Worm (Caenorhabditis elegans) whole organism, L2 larva: ENCODE measurements around the gene F44F4.15.
A peak's percentile ranks its signal among the peaks of the same experiment; 100 is the strongest.
"Not testable (repeated sequence)": the region's sequence is repeated elsewhere in the genome, so short reads cannot be mapped to it uniquely, and the experiment has no call there.

Experiments
- F13H6.1 ChIP-seq: sonication (generic microtip); optimal IDR thresholded peaks from 2 replicates; lab custom pipeline; 2016; ENCODE audit warnings: missing genetic modification characterization, missing compliant biosample characterization
- R02D3.7 ChIP-seq: fragments of 150-350 bp; optimal IDR thresholded peaks from 2 replicates; lab custom pipeline; 2014; ENCODE audit warnings: missing biosample characterization, missing genetic modification characterization
- Y55F3AM.14 ChIP-seq: fragments of 200-800 bp; sonication (Bioruptor generic); optimal IDR thresholded peaks from 2 replicates; lab custom pipeline; 2018; ENCODE audit warnings: mild to moderate bottlenecking, missing genetic modification characterization, missing compliant biosample characterization
- ZK546.5 ChIP-seq: sonication (generic microtip); optimal IDR thresholded peaks from 2 replicates; lab custom pipeline; 2017; ENCODE audit warnings: missing biosample characterization, missing genetic modification characterization
- aly-2 ChIP-seq: fragments of 150-350 bp; optimal IDR thresholded peaks from 2 replicates; lab custom pipeline; 2014; ENCODE audit warnings: missing biosample characterization, missing genetic modification characterization
- ama-1 ChIP-seq: fragments of 150-350 bp; optimal IDR thresholded peaks from 2 replicates; lab custom pipeline; 2018; ENCODE audit warnings: inconsistent platforms
- blmp-1 ChIP-seq: sonication (generic microtip); optimal IDR thresholded peaks from 2 replicates; lab custom pipeline; 2017; ENCODE audit warnings: missing genetic modification characterization, mild to moderate bottlenecking, missing compliant biosample characterization, antibody characterized with exemption, moderate library complexity; ENCODE audit not compliant: insufficient read depth
- ceh-82 ChIP-seq: fragments of 150-350 bp; optimal IDR thresholded peaks from 2 replicates; lab custom pipeline; 2014; ENCODE audit warnings: missing biosample characterization, missing genetic modification characterization
- elt-1 ChIP-seq: fragments of 150-350 bp; optimal IDR thresholded peaks from 2 replicates; lab custom pipeline; 2014; ENCODE audit warnings: missing biosample characterization, missing genetic modification characterization
- elt-3 ChIP-seq: sonication (generic microtip); optimal IDR thresholded peaks from 2 replicates; lab custom pipeline; 2017; ENCODE audit warnings: missing biosample characterization, missing genetic modification characterization
- fos-1 ChIP-seq: fragments of 150-350 bp; optimal IDR thresholded peaks from 2 replicates; lab custom pipeline; 2014; ENCODE audit warnings: missing biosample characterization, missing genetic modification characterization
- gmeb-1 ChIP-seq: fragments of 150-350 bp; optimal IDR thresholded peaks from 2 replicates; lab custom pipeline; 2014; ENCODE audit warnings: missing biosample characterization, missing genetic modification characterization
- lin-11 ChIP-seq: fragments of 150-350 bp; sonication (generic microtip); optimal IDR thresholded peaks from 2 replicates; lab custom pipeline; 2014; ENCODE audit warnings: missing biosample characterization, missing genetic modification characterization, inconsistent platforms, mixed read lengths
- lin-39 ChIP-seq: fragments of 150-350 bp; optimal IDR thresholded peaks from 2 replicates; lab custom pipeline; 2014; ENCODE audit warnings: missing biosample characterization, missing genetic modification reagents, missing genetic modification characterization
- lsy-2 ChIP-seq, 2 experiments: fragments of 150-350 bp in 1 of 2; sonication (generic microtip) in 1 of 2; optimal IDR thresholded peaks; 2 replicates each; lab custom pipeline; 2014 to 2017; ENCODE audit warnings: missing biosample characterization in 2 of 2, missing genetic modification characterization in 2 of 2
- mab-5 ChIP-seq: fragments of 150-350 bp; optimal IDR thresholded peaks from 2 replicates; lab custom pipeline; 2014; ENCODE audit warnings: missing biosample characterization, missing genetic modification characterization
- nhr-11 ChIP-seq: fragments of 150-350 bp; optimal IDR thresholded peaks from 2 replicates; lab custom pipeline; 2014; ENCODE audit warnings: missing biosample characterization, missing genetic modification characterization
- nhr-129 ChIP-seq: fragments of 150-350 bp; optimal IDR thresholded peaks from 2 replicates; lab custom pipeline; 2014; ENCODE audit warnings: missing biosample characterization, missing genetic modification characterization
- nhr-23 ChIP-seq: fragments of 150-350 bp; optimal IDR thresholded peaks from 2 replicates; lab custom pipeline; 2014; ENCODE audit warnings: missing biosample characterization, missing genetic modification reagents, missing genetic modification characterization
- nhr-6 ChIP-seq: fragments of 150-350 bp; optimal IDR thresholded peaks from 2 replicates; lab custom pipeline; 2014; ENCODE audit warnings: missing biosample characterization, missing genetic modification characterization
- peb-1 ChIP-seq: fragments of 150-350 bp; optimal IDR thresholded peaks from 2 replicates; lab custom pipeline; 2014; ENCODE audit warnings: missing biosample characterization, missing genetic modification characterization
- sem-4 ChIP-seq: fragments of 150-350 bp; optimal IDR thresholded peaks from 2 replicates; lab custom pipeline; 2014; ENCODE audit warnings: missing biosample characterization, missing genetic modification reagents, missing genetic modification characterization
- skn-1 ChIP-seq: sonication (generic microtip); optimal IDR thresholded peaks from 2 replicates; lab custom pipeline; 2017; ENCODE audit warnings: missing biosample characterization, missing genetic modification characterization
- sma-3 ChIP-seq: sonication (generic microtip); optimal IDR thresholded peaks from 2 replicates; lab custom pipeline; 2016; ENCODE audit warnings: missing genetic modification reagents, missing genetic modification characterization, missing compliant biosample characterization
- sma-9 ChIP-seq, 2 experiments: fragments of 150-350 bp in 1 of 2; sonication (generic microtip) in 1 of 2; optimal IDR thresholded peaks; 2 replicates each; lab custom pipeline; 2014 to 2016; ENCODE audit warnings: missing genetic modification characterization in 2 of 2, mild to moderate bottlenecking in 1 of 2, missing biosample characterization in 1 of 2, missing compliant biosample characterization in 1 of 2, missing genetic modification reagents in 1 of 2, moderate library complexity in 1 of 2
- unc-39 ChIP-seq: fragments of 150-350 bp; optimal IDR thresholded peaks from 2 replicates; lab custom pipeline; 2014; ENCODE audit warnings: missing biosample characterization, missing genetic modification characterization
- unc-55 ChIP-seq: fragments of 150-350 bp; sonication (generic microtip); optimal IDR thresholded peaks from 3 replicates; lab custom pipeline; 2014; ENCODE audit warnings: missing biosample characterization, missing genetic modification reagents, missing genetic modification characterization
- zag-1 ChIP-seq: fragments of 150-350 bp; optimal IDR thresholded peaks from 2 replicates; lab custom pipeline; 2014; ENCODE audit warnings: missing biosample characterization, missing genetic modification characterization
- ztf-1 ChIP-seq: fragments of 200-800 bp; sonication (Bioruptor generic); conservative IDR thresholded peaks from 2 replicates; pipeline ENCODE4 v1.3.6; 2022; ENCODE audit warnings: missing genetic modification characterization, missing compliant biosample characterization
- ztf-11 ChIP-seq: sonication (generic microtip); optimal IDR thresholded peaks from 2 replicates; lab custom pipeline; 2017; ENCODE audit warnings: missing biosample characterization, missing genetic modification characterization
- ztf-4 ChIP-seq: fragments of 150-350 bp; optimal IDR thresholded peaks from 2 replicates; lab custom pipeline; 2014; ENCODE audit warnings: missing biosample characterization, missing genetic modification characterization

Gene F44F4.15

DNA sequence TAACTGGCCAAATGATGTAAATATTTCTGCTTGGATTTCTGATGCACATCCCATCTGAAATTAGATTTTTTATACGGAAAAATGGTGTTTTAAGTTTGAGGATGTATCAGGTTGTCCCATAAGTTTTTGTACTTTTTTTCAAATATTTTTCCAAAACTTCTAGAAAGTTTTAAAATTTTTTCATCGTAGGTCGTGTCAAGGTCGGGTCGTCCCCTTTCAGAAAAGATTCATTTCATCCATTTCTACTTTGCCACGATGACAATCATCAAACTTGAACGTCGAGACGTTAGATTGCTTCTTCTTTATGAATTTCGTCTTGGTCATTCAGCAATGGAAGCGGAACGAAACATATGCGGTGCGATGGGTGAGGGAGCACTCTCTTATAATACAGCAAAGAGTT, 10.1 kb upstream of the F44F4.15 start, which contains the start of gene sra-12:
TSS of gene sra-12 (minus strand) at position 101 of the 400 bp plus-strand sequence.
- not testable (repeated sequence) for TF ChIP-seq nhr-129 (tag; lab: Kevin White, UChicago); sma-3; ztf-1 (GFP tag; lab: Robert Waterston, UW)

DNA sequence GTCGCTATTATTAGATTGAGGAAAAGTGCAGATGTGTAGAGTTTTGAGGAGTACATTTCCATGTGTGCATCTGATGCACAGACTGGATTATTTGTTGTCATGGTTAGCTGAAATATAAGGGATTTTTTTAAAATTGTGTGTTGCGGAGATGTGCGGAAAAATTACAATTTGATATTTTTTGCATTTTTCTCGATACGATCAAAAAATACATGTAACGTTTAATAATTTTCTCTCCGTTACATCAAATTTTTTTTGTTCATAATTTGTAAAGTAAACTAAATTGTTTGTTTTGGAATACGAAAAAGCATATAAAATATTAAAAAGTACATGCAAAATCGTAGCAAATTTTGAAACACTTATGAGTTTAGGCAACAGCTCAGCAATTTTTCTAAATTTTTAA, 4.2 kb upstream of the F44F4.15 start, which contains the start of gene sra-11:
TSS of gene sra-11 (minus strand) at position 101 of the 400 bp plus-strand sequence.
- TF ChIP-seq mab-5, result no peak
- no peak for TF ChIP-seq ztf-1 (GFP tag; lab: Robert Waterston, UW)

DNA sequence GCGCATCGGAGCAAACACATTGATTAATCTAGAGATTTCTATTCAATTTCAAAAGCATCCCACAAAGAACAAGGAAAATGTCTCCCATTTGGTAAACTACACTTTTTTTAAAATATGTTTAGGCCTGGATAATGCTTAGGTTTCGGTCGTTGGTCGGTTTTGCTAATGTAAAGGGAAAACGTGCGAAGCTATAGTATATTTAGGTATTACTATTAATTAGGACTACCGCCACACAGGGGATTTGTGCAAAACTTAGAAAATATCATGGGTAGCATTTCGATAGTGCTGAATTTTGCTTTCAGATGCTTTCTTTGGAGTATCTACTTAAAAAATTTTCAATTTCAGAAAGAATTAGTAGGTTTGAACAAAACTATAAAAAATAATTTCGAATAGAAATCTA, 1.5 kb upstream of the F44F4.15 start:
- TF ChIP-seq nhr-23 (tag; lab: Kevin White, UChicago) (no peak), unc-55 (GFP tag; lab: Kevin White, UChicago) (no peak), F13H6.1 (no peak), ceh-82 (tag; lab: Kevin White, UChicago) (no peak), ZK546.5 (tag; lab: Kevin White, UChicago) (no peak), ztf-1 (GFP tag; lab: Robert Waterston, UW) (no peak), peb-1 (tag; lab: Kevin White, UChicago) (no peak), gmeb-1 (tag; lab: Kevin White, UChicago) (no peak), sma-9 (GFP tag; optimal IDR thresholded peaks at IDR 0.05; lab: Kevin White, UChicago) (no peak), sma-9 (tag; optimal IDR thresholded peaks at IDR 0.05; lab: Kevin White, UChicago) (no peak), Y55F3AM.14 (GFP tag; lab: Kevin White, UChicago) (no peak), zag-1 (tag; lab: Kevin White, UChicago) (no peak), nhr-11 (tag; lab: Kevin White, UChicago) (no peak), unc-39 (no peak), ama-1 (lab: Kevin White, UChicago) (no peak), aly-2 (tag; lab: Kevin White, UChicago) (no peak), nhr-6 (tag; lab: Kevin White, UChicago) (no peak), mab-5 (no peak), R02D3.7 (no peak), ztf-4 (tag; lab: Kevin White, UChicago) (no peak)

DNA sequence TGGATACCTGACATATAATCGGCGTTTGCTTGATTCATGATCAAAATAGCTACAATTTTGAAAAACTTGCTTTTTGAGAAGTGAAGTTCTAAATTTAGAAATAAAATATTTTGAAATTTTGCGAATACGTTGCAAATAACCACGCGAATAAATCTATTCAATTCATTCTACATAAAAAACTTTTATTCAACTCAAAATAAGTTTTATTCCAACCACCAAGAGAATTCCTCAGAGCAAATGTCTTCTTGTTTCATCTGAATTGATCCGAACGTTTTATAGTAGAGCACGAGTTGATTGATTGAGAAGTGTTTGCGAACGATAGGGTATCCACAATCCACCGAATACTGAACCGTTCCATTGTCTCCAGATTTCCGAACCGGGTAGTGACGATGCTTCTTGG, 1.3 kb downstream of the F44F4.15 start, which contains the start of gene F44F4.9:
TSS of gene F44F4.9 (minus strand) at position 101 of the 400 bp plus-strand sequence.
- TF ChIP-seq sma-9 (GFP tag; optimal IDR thresholded peaks at IDR 0.05; lab: Kevin White, UChicago), result no peak
- no peak for TF ChIP-seq sma-9 (tag; optimal IDR thresholded peaks at IDR 0.05; lab: Kevin White, UChicago)
- TF ChIP-seq skn-1 (tag; lab: Kevin White, UChicago), result no peak
- TF ChIP-seq ztf-11 (tag; lab: Kevin White, UChicago), result no peak
- no peak for TF ChIP-seq ceh-82 (tag; lab: Kevin White, UChicago)

DNA sequence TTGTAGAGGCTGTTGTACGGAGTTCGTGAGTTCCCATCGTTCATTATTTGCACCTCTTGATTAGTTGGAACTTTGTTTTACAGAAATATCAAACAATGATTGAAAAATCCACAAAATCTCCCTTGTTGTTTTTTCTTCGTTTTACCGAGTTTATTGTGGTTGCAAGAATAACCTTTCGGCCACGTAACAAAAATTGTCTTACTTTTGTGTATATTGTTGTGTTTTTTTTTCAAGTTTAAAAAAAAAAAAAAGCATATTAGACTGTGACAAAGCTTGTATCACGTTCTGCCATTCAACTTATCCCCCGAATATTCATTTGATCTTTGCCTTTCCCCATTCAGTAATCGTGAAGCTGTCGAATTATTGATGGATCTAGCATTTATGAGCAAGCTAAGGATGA, 2.7 kb downstream of the F44F4.15 start, which contains the start of gene F44F4.10:
TSS of gene F44F4.10 (minus strand) at position 101 of the 400 bp plus-strand sequence.
- TF ChIP-seq mab-5 (no peak), lsy-2 (tag; optimal IDR thresholded peaks at IDR 0.05; lab: Kevin White, UChicago) (no peak), peb-1 (tag; lab: Kevin White, UChicago) (no peak), sem-4 (tag; lab: Kevin White, UChicago) (no peak), lin-39 (tag; lab: Kevin White, UChicago) (no peak), sma-9 (GFP tag; optimal IDR thresholded peaks at IDR 0.05; lab: Kevin White, UChicago) (no peak), sma-9 (tag; optimal IDR thresholded peaks at IDR 0.05; lab: Kevin White, UChicago) (no peak), zag-1 (tag; lab: Kevin White, UChicago) (no peak), blmp-1 (tag; lab: Kevin White, UChicago) (no peak), lin-11 (tag; lab: Kevin White, UChicago) (no peak), elt-1 (tag; lab: Kevin White, UChicago) (no peak)

DNA sequence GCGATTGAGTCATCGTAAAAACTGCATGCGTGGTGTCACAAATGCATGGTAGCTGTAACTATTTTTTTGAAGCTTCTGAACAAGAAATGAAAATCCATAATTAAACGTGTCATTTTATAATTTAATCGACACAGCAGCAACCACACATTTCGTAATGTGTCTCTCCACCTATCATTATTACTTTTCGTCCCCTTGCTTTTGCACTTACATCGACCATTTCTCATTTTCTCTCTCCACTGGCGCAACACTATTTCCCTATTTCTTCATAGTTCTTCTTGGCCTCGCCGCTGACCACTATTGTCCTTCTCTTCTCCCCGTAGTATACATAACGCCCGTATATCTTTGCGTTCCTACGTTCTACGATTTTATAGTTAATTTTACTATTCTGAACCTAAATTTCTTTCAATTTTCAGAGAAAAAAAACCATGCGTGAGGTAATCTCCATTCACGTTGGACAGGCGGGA, 3.9 kb downstream of the F44F4.15 start, which contains the start of gene tba-4:
TSS of gene tba-4 (plus strand) at position 414 of the 464 bp plus-strand sequence.
- TF ChIP-seq unc-55 (GFP tag; lab: Kevin White, UChicago) (no peak), elt-3 (no peak), fos-1 (tag; lab: Kevin White, UChicago) (peak; percentile 60)
